Worm (Caenorhabditis elegans) whole organism, young adult: Measurements from ENCODE around the gene shc-3.
A peak's percentile ranks its signal among the peaks of the same experiment; 100 is the strongest.

Experiments
- B0019.2 ChIP-seq: fragments of 200-800 bp; sonication (Bioruptor generic); conservative IDR thresholded peaks from 2 replicates; pipeline ENCODE4 v1.3.6; 2022; ENCODE audit warnings: missing genetic modification reagents, missing genetic modification characterization, missing compliant biosample characterization
- F10E7.11 ChIP-seq: sonication (generic microtip); optimal IDR thresholded peaks from 2 replicates; lab custom pipeline; 2017; ENCODE audit warnings: mild to moderate bottlenecking, missing genetic modification characterization, moderate library complexity, missing compliant biosample characterization
- F33H1.4 ChIP-seq: fragments of 200-800 bp; sonication (Bioruptor generic); IDR thresholded peaks from 2 replicates; pipeline ENCODE4 v1.3.6; 2022; ENCODE audit warnings: missing genetic modification reagents, missing genetic modification characterization, missing compliant biosample characterization
- F39B2.1 ChIP-seq: fragments of 200-800 bp; sonication (Bioruptor generic); IDR thresholded peaks from 2 replicates; pipeline ENCODE4 v1.3.6; 2022; ENCODE audit warnings: missing genetic modification reagents, missing genetic modification characterization, missing compliant biosample characterization
- F57A8.1 ChIP-seq: fragments of 200-800 bp; sonication (Bioruptor generic); optimal IDR thresholded peaks from 2 replicates; lab custom pipeline; 2018; ENCODE audit warnings: mild to moderate bottlenecking, missing genetic modification characterization, moderate library complexity, missing compliant biosample characterization
- F57C9.4 ChIP-seq: sonication (generic microtip); optimal IDR thresholded peaks from 2 replicates; lab custom pipeline; 2017; ENCODE audit warnings: mild to moderate bottlenecking, missing genetic modification characterization, missing compliant biosample characterization
- K11D2.4 ChIP-seq: fragments of 200-800 bp; sonication (Bioruptor generic); IDR thresholded peaks from 2 replicates; pipeline ENCODE4 v1.3.6; 2022; ENCODE audit warnings: missing genetic modification reagents, missing genetic modification characterization, missing compliant biosample characterization
- T26A5.8 ChIP-seq: sonication (generic microtip); optimal IDR thresholded peaks from 2 replicates; lab custom pipeline; 2016; ENCODE audit warnings: missing genetic modification characterization, missing compliant biosample characterization
- Y53G8AR.9 ChIP-seq: fragments of 200-800 bp; sonication (Bioruptor generic); conservative IDR thresholded peaks from 2 replicates; pipeline ENCODE4 v1.3.6; 2022; ENCODE audit warnings: missing genetic modification reagents, missing genetic modification characterization, missing compliant biosample characterization
- Y95B8A.8 ChIP-seq: fragments of 200-800 bp; sonication (Bioruptor generic); IDR thresholded peaks from 2 replicates; pipeline ENCODE4 v1.3.6; 2022; ENCODE audit warnings: missing genetic modification reagents, missing genetic modification characterization, missing compliant biosample characterization
- atf-7 ChIP-seq: sonication (generic microtip); optimal IDR thresholded peaks from 2 replicates; lab custom pipeline; 2017; ENCODE audit warnings: mild to moderate bottlenecking, missing genetic modification characterization, missing compliant biosample characterization
- attf-3 ChIP-seq: fragments of 200-800 bp; sonication (Bioruptor generic); conservative IDR thresholded peaks from 2 replicates; pipeline ENCODE4 v1.3.6; 2022; ENCODE audit warnings: missing genetic modification reagents, missing genetic modification characterization, missing compliant biosample characterization
- cebp-1 ChIP-seq, 2 experiments: fragments of 200-800 bp in 1 of 2; sonication (Bioruptor generic) in 1 of 2; sonication (generic microtip) in 1 of 2; IDR thresholded peaks in 1 of 2; optimal IDR thresholded peaks in 1 of 2; 2 replicates each; pipeline versions ENCODE4 v1.3.6 to Lab custom; 2017 to 2022; ENCODE audit warnings: missing compliant biosample characterization in 2 of 2, missing genetic modification characterization in 2 of 2, mild to moderate bottlenecking in 1 of 2, missing genetic modification reagents in 1 of 2, moderate library complexity in 1 of 2
- ceh-100 ChIP-seq: fragments of 200-800 bp; sonication (Bioruptor generic); IDR thresholded peaks from 2 replicates; pipeline ENCODE4 v1.3.6; 2022; ENCODE audit warnings: missing genetic modification reagents, missing genetic modification characterization, missing compliant biosample characterization
- ceh-27 ChIP-seq: fragments of 200-800 bp; sonication (Bioruptor generic); optimal IDR thresholded peaks from 2 replicates; lab custom pipeline; 2018; ENCODE audit warnings: mild to moderate bottlenecking, missing genetic modification characterization, moderate library complexity, missing compliant biosample characterization
- dox-1 ChIP-seq: fragments of 200-800 bp; sonication (Bioruptor generic); IDR thresholded peaks from 2 replicates; pipeline ENCODE4 v1.3.6; 2022; ENCODE audit warnings: missing genetic modification reagents, missing genetic modification characterization, missing compliant biosample characterization
- egl-44 ChIP-seq: fragments of 200-800 bp; sonication (Bioruptor generic); IDR thresholded peaks from 2 replicates; pipeline ENCODE4 v1.3.6; 2022; ENCODE audit warnings: missing genetic modification reagents, missing genetic modification characterization, missing compliant biosample characterization
- egrh-3 ChIP-seq: fragments of 200-800 bp; sonication (Bioruptor generic); IDR thresholded peaks from 2 replicates; pipeline ENCODE4 v1.3.6; 2022; ENCODE audit warnings: missing genetic modification reagents, missing genetic modification characterization, missing compliant biosample characterization
- ekl-4 ChIP-seq: fragments of 200-800 bp; sonication (Bioruptor generic); IDR thresholded peaks from 2 replicates; pipeline ENCODE4 v1.3.6; 2022; ENCODE audit warnings: missing genetic modification reagents, missing genetic modification characterization, missing compliant biosample characterization
- hmg-1.2 ChIP-seq: fragments of 200-800 bp; sonication (Bioruptor generic); IDR thresholded peaks from 2 replicates; pipeline ENCODE4 v1.3.6; 2022; ENCODE audit warnings: missing genetic modification reagents, missing genetic modification characterization, missing compliant biosample characterization
- hmg-20 ChIP-seq: fragments of 200-800 bp; sonication (Bioruptor generic); IDR thresholded peaks from 2 replicates; pipeline ENCODE4 v1.3.6; 2022; ENCODE audit warnings: missing genetic modification reagents, missing genetic modification characterization, missing compliant biosample characterization
- hsf-1 ChIP-seq: fragments of 200-800 bp; sonication (Bioruptor generic); IDR thresholded peaks from 2 replicates; pipeline ENCODE4 v1.3.6; 2022; ENCODE audit warnings: missing genetic modification reagents, missing genetic modification characterization, missing compliant biosample characterization
- lag-1 ChIP-seq: fragments of 200-800 bp; sonication (Bioruptor generic); IDR thresholded peaks from 2 replicates; pipeline ENCODE4 v1.3.6; 2022; ENCODE audit warnings: missing genetic modification reagents, missing genetic modification characterization, missing compliant biosample characterization
- let-607 ChIP-seq, 2 experiments: fragments of 200-800 bp in 1 of 2; sonication (Bioruptor generic) in 1 of 2; sonication (generic microtip) in 1 of 2; optimal IDR thresholded peaks; 2 replicates each; lab custom pipeline; 2016 to 2018; ENCODE audit warnings: mild to moderate bottlenecking in 2 of 2, missing compliant biosample characterization in 2 of 2, missing genetic modification characterization in 2 of 2, moderate library complexity in 2 of 2, missing genotype in 1 of 2
- lin-40 ChIP-seq: sonication (generic microtip); optimal IDR thresholded peaks from 2 replicates; lab custom pipeline; 2016; ENCODE audit warnings: missing genetic modification characterization, mild to moderate bottlenecking, missing compliant biosample characterization, missing genotype, missing genetic modification reagents
- madf-3 ChIP-seq: fragments of 200-800 bp; sonication (Bioruptor generic); IDR thresholded peaks from 2 replicates; pipeline ENCODE4 v1.3.6; 2022; ENCODE audit warnings: missing genetic modification reagents, missing genetic modification characterization, missing compliant biosample characterization
- madf-6 ChIP-seq: fragments of 200-800 bp; sonication (Bioruptor generic); IDR thresholded peaks from 2 replicates; pipeline ENCODE4 v1.3.6; 2022; ENCODE audit warnings: missing genetic modification reagents, missing genetic modification characterization, missing compliant biosample characterization
- nhr-179 ChIP-seq: sonication (generic microtip); optimal IDR thresholded peaks from 2 replicates; lab custom pipeline; 2016; ENCODE audit warnings: mild to moderate bottlenecking, missing genetic modification characterization, missing compliant biosample characterization
- nhr-27 ChIP-seq: fragments of 200-800 bp; sonication (Bioruptor generic); optimal IDR thresholded peaks from 2 replicates; lab custom pipeline; 2018; ENCODE audit warnings: mild to moderate bottlenecking, missing genetic modification characterization, moderate library complexity, missing compliant biosample characterization
- nhr-80 ChIP-seq: sonication (generic microtip); optimal IDR thresholded peaks from 2 replicates; lab custom pipeline; 2016; ENCODE audit warnings: missing genetic modification characterization, missing compliant biosample characterization
- nhr-90 ChIP-seq: sonication (generic microtip); optimal IDR thresholded peaks from 2 replicates; lab custom pipeline; 2016; ENCODE audit warnings: missing genotype, mild to moderate bottlenecking, missing genetic modification characterization, missing compliant biosample characterization
- snpc-4 ChIP-seq, 5 experiments: fragments of 150-350 bp in 1 of 5; sonication (generic microtip) in 4 of 5; optimal IDR thresholded peaks; 2 replicates each; lab custom pipeline; 2014 to 2018; ENCODE audit warnings: missing genetic modification characterization in 5 of 5, missing biosample characterization in 3 of 5, antibody characterized with exemption in 2 of 5, mild to moderate bottlenecking in 2 of 5, missing compliant biosample characterization in 2 of 5, missing genotype in 2 of 5, moderate library complexity in 2 of 5, missing genetic modification reagents in 1 of 5
- tbp1 ChIP-seq: fragments of 200-800 bp; sonication (Bioruptor generic); optimal IDR thresholded peaks from 2 replicates; lab custom pipeline; 2018; ENCODE audit warnings: mild to moderate bottlenecking, missing genetic modification characterization, missing compliant biosample characterization

shc-3 gene

ce11 chrX:13747997-13748396 lies 30.7 kb downstream of the shc-3 start:
- TF ChIP-seq madf-6 (no peak), nhr-80 (peak; percentile 34)

ce11 chrX:13752822-13753581 lies 35.7 kb downstream of the shc-3 start:
- TF ChIP-seq nhr-80 (peak; percentile 15), Y95B8A.8 (GFP tag; lab: Robert Waterston, UW) (no peak), K11D2.4 (GFP tag; lab: Robert Waterston, UW) (no peak), F33H1.4 (GFP tag; lab: Robert Waterston, UW) (no peak), egl-44 (GFP tag; lab: Robert Waterston, UW) (no peak)

ce11 chrX:13754498-13754897 lies 37.2 kb downstream of the shc-3 start:
- TF ChIP-seq lin-40 (tag; lab: Kevin White, UChicago) = peak; percentile 16
- no peak for TF ChIP-seq nhr-80
- TF ChIP-seq lag-1 (GFP tag; lab: Robert Waterston, UW) = 0 out of 2 replicates have a peak, but pooled peaks have one; percentile 20
- TF ChIP-seq ceh-27 = peak; percentile 25
- TF ChIP-seq nhr-27 (tag; lab: Kevin White, UChicago) = no peak
- no peak for TF ChIP-seq cebp-1 (GFP tag; IDR thresholded peaks at IDR 0.05; lab: Robert Waterston, UW)
- TF ChIP-seq cebp-1 (tag; optimal IDR thresholded peaks at IDR 0.05; lab: Kevin White, UChicago) = peak; percentile 46
- no peak for TF ChIP-seq nhr-90
- TF ChIP-seq, all 124 proteins: peak for 4

ce11 chrX:13755469-13755868 lies 38.1 kb downstream of the shc-3 start, which contains the start of gene aakb-1:
TSS of gene aakb-1 (plus strand) at chrX:13755769.
- TF ChIP-seq egrh-3 = no peak
- no peak for TF ChIP-seq ekl-4 (GFP tag; lab: Robert Waterston, UW)
- no peak for TF ChIP-seq T26A5.8
- no peak for TF ChIP-seq F57A8.1 (GFP tag; lab: Kevin White, UChicago)
- no peak for TF ChIP-seq hsf-1
- TF ChIP-seq nhr-179 (tag; lab: Kevin White, UChicago) = no peak
- no peak for TF ChIP-seq K11D2.4 (GFP tag; lab: Robert Waterston, UW)
- TF ChIP-seq nhr-90 = no peak
- TF ChIP-seq madf-3 (GFP tag; lab: Robert Waterston, UW) = no peak
- TF ChIP-seq attf-3 = no peak

ce11 chrX:13759676-13760447 lies 42.5 kb downstream of the shc-3 start, which contains the start of gene cest-13:
TSS of gene cest-13 (plus strand) at chrX:13760237.
- TF ChIP-seq F57C9.4 = no peak
- TF ChIP-seq atf-7 (tag; lab: Kevin White, UChicago) = no peak
- TF ChIP-seq dox-1 (GFP tag; lab: Robert Waterston, UW) = peak; percentile 50
- peak; percentile 71 for TF ChIP-seq nhr-80
- TF ChIP-seq F10E7.11 (tag; lab: Kevin White, UChicago) = no peak
- no peak for TF ChIP-seq hmg-20
- TF ChIP-seq hmg-1.2 (GFP tag; lab: Robert Waterston, UW) = peak; percentile 48
- no peak for TF ChIP-seq snpc-4 (GFP tag; optimal IDR thresholded peaks at IDR 0.05; lab: Kevin White, UChicago)
- TF ChIP-seq snpc-4 (tag; optimal IDR thresholded peaks at IDR 0.05; lab: Kevin White, UChicago) = peak in 2 of 4 experiments; percentile 80 to 86
- TF ChIP-seq F39B2.1 (GFP tag; lab: Robert Waterston, UW) = no peak
- TF ChIP-seq ceh-100 (GFP tag; lab: Robert Waterston, UW) = no peak
- no peak for TF ChIP-seq let-607 (tag; optimal IDR thresholded peaks at IDR 0.05; lab: Kevin White, UChicago)
- TF ChIP-seq Y53G8AR.9 (GFP tag; lab: Robert Waterston, UW) = no peak
- peak; percentile 3 for TF ChIP-seq tbp1 (GFP tag; lab: Kevin White, UChicago)
- TF ChIP-seq B0019.2 (GFP tag; lab: Robert Waterston, UW) = no peak
- TF ChIP-seq, all 124 proteins: peak for 5
